Fruit fly (Drosophila melanogaster) whole organism, embryonic: Measurements from ENCODE around the gene mib2.

Experiments used
- BtbVII ChIP-seq: fragments of 200-800 bp; sonication (Bioruptor generic); optimal IDR thresholded peaks from 3 replicates; lab custom pipeline; 2017; ENCODE audit warnings: missing biosample characterization, mild to moderate bottlenecking, missing genetic modification characterization
- CG10959 ChIP-seq: fragments of 200-800 bp; sonication (Bioruptor generic); IDR thresholded peaks from 2 replicates; pipeline ENCODE4 v1.3.6; 2022; ENCODE audit warnings: missing biosample characterization, missing genetic modification characterization
- CG10979 ChIP-seq: fragments of 200-800 bp; sonication (Bioruptor generic); optimal IDR thresholded peaks from 2 replicates; lab custom pipeline; 2018; ENCODE audit warnings: missing biosample characterization, mild to moderate bottlenecking, missing genetic modification characterization, moderate library complexity
- CG11093 ChIP-seq: fragments of 200-800 bp; sonication (Bioruptor generic); IDR thresholded peaks from 3 replicates; pipeline ENCODE4 v1.3.6; 2022; ENCODE audit warnings: missing biosample characterization, missing genetic modification characterization
- CG11504 ChIP-seq: fragments of 200-800 bp; sonication (Bioruptor generic); optimal IDR thresholded peaks from 3 replicates; lab custom pipeline; 2019; ENCODE audit warnings: missing biosample characterization, mild to moderate bottlenecking, missing genetic modification characterization, moderate library complexity
- CG11696 ChIP-seq: fragments of 200-800 bp; sonication (Bioruptor generic); IDR thresholded peaks from 2 replicates; pipeline ENCODE4 v1.3.6; 2022; ENCODE audit warnings: missing biosample characterization, missing genetic modification characterization
- CG13424 ChIP-seq: fragments of 200-800 bp; sonication (Bioruptor generic); optimal IDR thresholded peaks from 2 replicates; lab custom pipeline; 2019; ENCODE audit warnings: missing biosample characterization, mild to moderate bottlenecking, missing genetic modification characterization, moderate library complexity
- CG14710 ChIP-seq: fragments of 200-800 bp; sonication (Bioruptor generic); optimal IDR thresholded peaks from 3 replicates; lab custom pipeline; 2019; ENCODE audit warnings: missing biosample characterization, mild to moderate bottlenecking, missing genetic modification characterization, moderate library complexity
- CG17328 ChIP-seq: fragments of 200-800 bp; sonication (Bioruptor generic); IDR thresholded peaks from 2 replicates; pipeline ENCODE4 v1.3.6; 2022; ENCODE audit warnings: missing biosample characterization, missing genetic modification characterization
- CG17359 ChIP-seq: fragments of 200-800 bp; sonication (Bioruptor generic); optimal IDR thresholded peaks from 3 replicates; lab custom pipeline; 2018; ENCODE audit warnings: missing biosample characterization, mild to moderate bottlenecking, missing genetic modification characterization, moderate library complexity
- CG17361 ChIP-seq: fragments of 200-800 bp; sonication (Bioruptor generic); IDR thresholded peaks from 3 replicates; pipeline ENCODE4 v1.3.6; 2022; ENCODE audit warnings: missing biosample characterization, missing genetic modification characterization
- CG30403 ChIP-seq: fragments of 200-800 bp; sonication (Bioruptor generic); optimal IDR thresholded peaks from 3 replicates; lab custom pipeline; 2016; ENCODE audit warnings: missing biosample characterization, missing genetic modification characterization
- CG31224 ChIP-seq: fragments of 200-800 bp; sonication (Bioruptor generic); IDR thresholded peaks from 2 replicates; pipeline ENCODE4 v1.3.6; 2022; ENCODE audit warnings: missing biosample characterization, missing genetic modification characterization
- CG31441 ChIP-seq: fragments of 200-800 bp; sonication (Bioruptor generic); IDR thresholded peaks from 2 replicates; pipeline ENCODE4 v1.3.6; 2022; ENCODE audit warnings: missing biosample characterization, missing genetic modification characterization
- CG4424 ChIP-seq: fragments of 200-800 bp; sonication (Bioruptor generic); optimal IDR thresholded peaks from 3 replicates; lab custom pipeline; 2016; ENCODE audit warnings: missing biosample characterization, missing genetic modification characterization
- CG6254 ChIP-seq: fragments of 200-800 bp; sonication (Bioruptor generic); optimal IDR thresholded peaks from 3 replicates; lab custom pipeline; 2017; ENCODE audit warnings: mild to moderate bottlenecking, missing biosample characterization, missing genetic modification reagents, missing genetic modification characterization
- CG6765 ChIP-seq: fragments of 200-800 bp; sonication (Bioruptor generic); optimal IDR thresholded peaks from 3 replicates; lab custom pipeline; 2017; ENCODE audit warnings: missing biosample characterization, mild to moderate bottlenecking, missing genetic modification characterization
- CG8388 ChIP-seq: fragments of 200-800 bp; sonication (Bioruptor generic); optimal IDR thresholded peaks from 2 replicates; lab custom pipeline; 2019; ENCODE audit warnings: missing biosample characterization, mild to moderate bottlenecking, missing genetic modification characterization, moderate library complexity
- CG8924 ChIP-seq: fragments of 200-800 bp; optimal IDR thresholded peaks from 3 replicates; lab custom pipeline; 2019; ENCODE audit warnings: missing biosample characterization, mild to moderate bottlenecking, missing genetic modification characterization, moderate library complexity
- CG9437 ChIP-seq: fragments of 200-800 bp; sonication (Bioruptor generic); optimal IDR thresholded peaks from 2 replicates; lab custom pipeline; 2018; ENCODE audit warnings: missing biosample characterization, mild to moderate bottlenecking, missing genetic modification characterization
- CrebB ChIP-seq: fragments of 200-800 bp; sonication (Bioruptor generic); optimal IDR thresholded peaks from 3 replicates; lab custom pipeline; 2018; ENCODE audit warnings: missing biosample characterization, mild to moderate bottlenecking, missing genetic modification characterization
- D ChIP-seq, 2 experiments: fragments of 200-800 bp in 1 of 2; fragments of >200 bp in 1 of 2; sonication (Bioruptor generic) in 1 of 2; optimal IDR thresholded peaks; 2 replicates in 1 of 2; 3 replicates in 1 of 2; lab custom pipeline; 2017; ENCODE audit warnings: mild to moderate bottlenecking in 1 of 2, missing biosample characterization in 1 of 2, missing genetic modification characterization in 1 of 2, missing genetic modification reagents in 1 of 2
- Elba2 ChIP-seq: fragments of 200-800 bp; sonication (Bioruptor generic); optimal IDR thresholded peaks from 3 replicates; lab custom pipeline; 2016; ENCODE audit warnings: missing biosample characterization, missing genetic modification characterization
- HHEX ChIP-seq: fragments of 200-800 bp; sonication (Bioruptor generic); optimal IDR thresholded peaks from 3 replicates; lab custom pipeline; 2017; ENCODE audit warnings: missing biosample characterization, mild to moderate bottlenecking, missing genetic modification characterization, missing genetic modification reagents
- Hey ChIP-seq: fragments of 200-800 bp; sonication (Bioruptor generic); optimal IDR thresholded peaks from 3 replicates; lab custom pipeline; 2018; ENCODE audit warnings: missing biosample characterization, mild to moderate bottlenecking, missing genetic modification characterization
- Hmr ChIP-seq: fragments of 200-800 bp; sonication (Bioruptor generic); optimal IDR thresholded peaks from 3 replicates; lab custom pipeline; 2017; ENCODE audit warnings: mild to moderate bottlenecking, missing biosample characterization, missing genetic modification reagents, missing genetic modification characterization
- MTF-1 ChIP-seq: fragments of 200-800 bp; sonication (Bioruptor generic); optimal IDR thresholded peaks from 2 replicates; lab custom pipeline; 2018; ENCODE audit warnings: missing biosample characterization, mild to moderate bottlenecking, missing genetic modification characterization, borderline replicate concordance
- NC2α ChIP-seq: fragments of 200-800 bp; sonication (Bioruptor generic); optimal IDR thresholded peaks from 2 replicates; lab custom pipeline; 2016; ENCODE audit warnings: missing biosample characterization, missing genetic modification characterization
- Neu2 ChIP-seq: fragments of 200-800 bp; sonication (Bioruptor generic); optimal IDR thresholded peaks from 3 replicates; lab custom pipeline; 2016; ENCODE audit warnings: missing biosample characterization, missing genetic modification characterization, borderline replicate concordance
- Nf-YA ChIP-seq: fragments of 200-800 bp; sonication (Bioruptor generic); IDR thresholded peaks from 2 replicates; pipeline ENCODE4 v1.3.6; 2022; ENCODE audit warnings: missing biosample characterization, missing genetic modification characterization
- NfI ChIP-seq: fragments of 200-800 bp; sonication (Bioruptor generic); optimal IDR thresholded peaks from 3 replicates; lab custom pipeline; 2018; ENCODE audit warnings: missing biosample characterization, mild to moderate bottlenecking, missing genetic modification characterization, moderate library complexity
- Six4 ChIP-seq: fragments of 200-800 bp; sonication (Bioruptor generic); optimal IDR thresholded peaks from 2 replicates; lab custom pipeline; 2016; ENCODE audit warnings: missing biosample characterization, missing genetic modification characterization
- abd-A ChIP-seq: fragments of 200-800 bp; sonication (Bioruptor generic); optimal IDR thresholded peaks from 3 replicates; lab custom pipeline; 2019; ENCODE audit warnings: missing biosample characterization, mild to moderate bottlenecking, missing genetic modification characterization, moderate library complexity
- bcd ChIP-seq: fragments of 200-800 bp; sonication (Bioruptor generic); optimal IDR thresholded peaks from 2 replicates; lab custom pipeline; 2017; ENCODE audit warnings: missing biosample characterization, mild to moderate bottlenecking, missing genetic modification characterization
- chm ChIP-seq: fragments of 200-800 bp; sonication (Bioruptor generic); IDR thresholded peaks from 2 replicates; pipeline ENCODE4 v1.3.6; 2022; ENCODE audit warnings: missing biosample characterization, missing genetic modification characterization
- croc ChIP-seq: fragments of 200-800 bp; sonication (Bioruptor generic); conservative IDR thresholded peaks from 3 replicates; pipeline ENCODE4 v1.3.6; 2022; ENCODE audit warnings: missing biosample characterization, missing genetic modification characterization
- crp ChIP-seq, 2 experiments: fragments of 200-800 bp; sonication (Bioruptor generic); optimal IDR thresholded peaks; 2 replicates in 1 of 2; 3 replicates in 1 of 2; lab custom pipeline; 2017; ENCODE audit warnings: missing biosample characterization in 2 of 2, missing genetic modification characterization in 2 of 2, mild to moderate bottlenecking in 1 of 2, moderate library complexity in 1 of 2
- gsb-n ChIP-seq: fragments of 200-800 bp; sonication (Bioruptor generic); optimal IDR thresholded peaks from 3 replicates; lab custom pipeline; 2018; ENCODE audit warnings: missing biosample characterization, mild to moderate bottlenecking, missing genetic modification characterization
- mam ChIP-seq: fragments of 200-800 bp; sonication (Bioruptor generic); optimal IDR thresholded peaks from 3 replicates; lab custom pipeline; 2016; ENCODE audit warnings: missing biosample characterization, missing genetic modification characterization
- nerfin-1 ChIP-seq: fragments of 200-800 bp; sonication (Bioruptor generic); optimal IDR thresholded peaks from 3 replicates; lab custom pipeline; 2019; ENCODE audit warnings: missing biosample characterization, mild to moderate bottlenecking, missing genetic modification characterization, moderate library complexity
- nerfin-2 ChIP-seq: fragments of 200-800 bp; sonication (Bioruptor generic); IDR thresholded peaks from 2 replicates; pipeline ENCODE4 v1.3.6; 2022; ENCODE audit warnings: missing biosample characterization, missing genetic modification characterization; ENCODE audit not compliant: partially characterized antibody
- onecut ChIP-seq: fragments of 200-800 bp; sonication (Bioruptor generic); IDR thresholded peaks from 2 replicates; pipeline ENCODE4 v1.3.6; 2022; ENCODE audit warnings: missing biosample characterization, missing genetic modification characterization
- otp ChIP-seq: fragments of 200-800 bp; sonication (Bioruptor generic); IDR thresholded peaks from 3 replicates; pipeline ENCODE4, ENCODE4 v1.3.6; 2022; ENCODE audit warnings: missing biosample characterization, missing genetic modification characterization
- p53 ChIP-seq: fragments of 200-800 bp; sonication (Bioruptor generic); optimal IDR thresholded peaks from 2 replicates; lab custom pipeline; 2016; ENCODE audit warnings: missing biosample characterization, missing genetic modification characterization
- phol ChIP-seq: fragments of 200-800 bp; sonication (Bioruptor generic); optimal IDR thresholded peaks from 3 replicates; lab custom pipeline; 2018; ENCODE audit warnings: missing biosample characterization, mild to moderate bottlenecking, missing genetic modification characterization, moderate library complexity
- ranshi ChIP-seq: fragments of 200-800 bp; sonication (Bioruptor generic); IDR thresholded peaks from 2 replicates; pipeline ENCODE4 v1.3.6; 2022; ENCODE audit warnings: missing biosample characterization, missing genetic modification characterization
- sim ChIP-seq: fragments of 200-800 bp; sonication (Bioruptor generic); IDR thresholded peaks from 2 replicates; pipeline ENCODE4 v1.3.6; 2022; ENCODE audit warnings: missing biosample characterization, missing genetic modification characterization
- tin ChIP-seq: fragments of 200-800 bp; sonication (Bioruptor generic); optimal IDR thresholded peaks from 3 replicates; lab custom pipeline; 2016; ENCODE audit warnings: missing biosample characterization, missing genetic modification characterization
- tx ChIP-seq: fragments of 200-800 bp; sonication (Bioruptor generic); optimal IDR thresholded peaks from 2 replicates; lab custom pipeline; 2016; ENCODE audit warnings: missing biosample characterization, missing genetic modification characterization
- unpg ChIP-seq: fragments of 200-800 bp; sonication (Bioruptor generic); optimal IDR thresholded peaks from 3 replicates; lab custom pipeline; 2018; ENCODE audit warnings: missing biosample characterization, mild to moderate bottlenecking, missing genetic modification characterization, moderate library complexity

mib2 gene

dm6 chr2L:19058916-19059315 lies 24.7 kb downstream of the mib2 start, which contains the start of gene Phlpp (continued):
- peak; percentile 71 for TF ChIP-seq CG17328 (GFP tag; lab: Robert Waterston, UW)
- no peak for TF ChIP-seq crp (GFP tag; optimal IDR thresholded peaks at IDR 0.05; lab: Kevin White, UChicago)
- TF ChIP-seq phol (tag; lab: Kevin White, UChicago) = peak; percentile 74
- TF ChIP-seq chm (GFP tag; lab: Robert Waterston, UW) = no peak
- peak; percentile 38; the same call in 1 of the 3 replicates for TF ChIP-seq CG11093 (GFP tag; lab: Robert Waterston, UW)
- peak; percentile 31 for TF ChIP-seq unpg
- peak; percentile 30 for TF ChIP-seq tin
- TF ChIP-seq p53 (GFP tag; lab: Kevin White, UChicago) = no peak
- TF ChIP-seq nerfin-1 (tag; lab: Kevin White, UChicago) = peak; percentile 29
- peak; percentile 78 for TF ChIP-seq CG31441
- TF ChIP-seq CG31224 (GFP tag; lab: Robert Waterston, UW) = no peak
- TF ChIP-seq CG13424 (tag; lab: Kevin White, UChicago) = peak; percentile 41
- peak; percentile 72 for TF ChIP-seq CG4424 (GFP tag; lab: Kevin White, UChicago)
- TF ChIP-seq nerfin-2 (GFP tag; lab: Robert Waterston, UW) = no peak
- peak; percentile 24 for TF ChIP-seq NC2α (GFP tag; lab: Kevin White, UChicago)
- TF ChIP-seq croc = peak; percentile 59
- peak; percentile 40 for TF ChIP-seq CG8924 (tag; lab: Kevin White, UChicago)
- 0 out of 3 replicates have a peak, but pooled peaks have one; percentile 24 for TF ChIP-seq otp (GFP tag; lab: Robert Waterston, UW)
- peak; percentile 47; the same call in 1 of the 2 replicates for TF ChIP-seq Nf-YA
- peak; percentile 57 for TF ChIP-seq CG30403
- peak; percentile 66 for TF ChIP-seq ranshi (GFP tag; lab: Robert Waterston, UW)
- peak; percentile 42 for TF ChIP-seq bcd
- no peak for TF ChIP-seq tx (GFP tag; lab: Kevin White, UChicago)
- TF ChIP-seq CG8388 (GFP tag; lab: Kevin White, UChicago) = peak; percentile 60
- TF ChIP-seq CG9437 (GFP tag; lab: Kevin White, UChicago) = peak; percentile 2
- TF ChIP-seq D (optimal IDR thresholded peaks at IDR 0.05; lab: Kevin White, UChicago) = no peak
- TF ChIP-seq D (GFP tag; optimal IDR thresholded peaks at IDR 0.05; lab: Kevin White, UChicago) = peak; percentile 41
- peak; percentile 83 for TF ChIP-seq CG10979 (tag; lab: Kevin White, UChicago)
- TF ChIP-seq Hmr (GFP tag; lab: Kevin White, UChicago) = no peak
- peak; percentile 18 for TF ChIP-seq Elba2 (GFP tag; lab: Kevin White, UChicago)
- no peak for TF ChIP-seq CG11696
- TF ChIP-seq HHEX (GFP tag; lab: Kevin White, UChicago) = peak; percentile 8
- 0 out of 2 replicates have a peak, but pooled peaks have one; percentile 33 for TF ChIP-seq onecut (GFP tag; lab: Robert Waterston, UW)
- TF ChIP-seq MTF-1 = peak; percentile 3
- peak; percentile 20 for TF ChIP-seq mam (GFP tag; lab: Kevin White, UChicago)
- peak; percentile 71 for TF ChIP-seq CG14710 (tag; lab: Kevin White, UChicago)
- no peak for TF ChIP-seq gsb-n (tag; lab: Kevin White, UChicago)
- TF ChIP-seq Neu2 (GFP tag; lab: Kevin White, UChicago) = no peak
- peak; percentile 77 for TF ChIP-seq CG11504 (tag; lab: Kevin White, UChicago)
- TF ChIP-seq CG6765 (GFP tag; lab: Kevin White, UChicago) = no peak
- peak; percentile 68 for TF ChIP-seq CG17359 (tag; lab: Kevin White, UChicago)
- TF ChIP-seq NfI (GFP tag; lab: Kevin White, UChicago) = no peak
- peak; percentile 68 for TF ChIP-seq CG6254 (GFP tag; lab: Kevin White, UChicago)
- TF ChIP-seq abd-A = no peak
- TF ChIP-seq BtbVII (GFP tag; lab: Kevin White, UChicago) = no peak
- no peak for TF ChIP-seq CrebB (tag; lab: Kevin White, UChicago)
- peak; percentile 8 for TF ChIP-seq Six4 (GFP tag; lab: Kevin White, UChicago)
- no peak for TF ChIP-seq sim (GFP tag; lab: Robert Waterston, UW)
- TF ChIP-seq Hey (tag; lab: Kevin White, UChicago) = no peak
- TF ChIP-seq CG17361 = peak; percentile 72
- peak; percentile 71 for TF ChIP-seq CG10959
